Worm (Caenorhabditis elegans) whole organism, L4/young adult: Measurements from ENCODE around the gene dpy-11.

ENCODE experiments used
- W03F9.2 ChIP-seq: fragments of 150-350 bp; optimal IDR thresholded peaks from 2 replicates; lab custom pipeline; 2014; ENCODE audit warnings: missing biosample characterization, missing genetic modification characterization
- dao-5 ChIP-seq: sonication (generic microtip); optimal IDR thresholded peaks from 2 replicates; lab custom pipeline; 2016; ENCODE audit warnings: missing genotype, missing genetic modification characterization, moderate library complexity, missing compliant biosample characterization
- him-1 ChIP-seq: sonication (generic microtip); optimal IDR thresholded peaks from 2 replicates; lab custom pipeline; 2016; ENCODE audit warnings: missing genotype, missing genetic modification reagents, missing genetic modification characterization, missing compliant biosample characterization

DNA sequence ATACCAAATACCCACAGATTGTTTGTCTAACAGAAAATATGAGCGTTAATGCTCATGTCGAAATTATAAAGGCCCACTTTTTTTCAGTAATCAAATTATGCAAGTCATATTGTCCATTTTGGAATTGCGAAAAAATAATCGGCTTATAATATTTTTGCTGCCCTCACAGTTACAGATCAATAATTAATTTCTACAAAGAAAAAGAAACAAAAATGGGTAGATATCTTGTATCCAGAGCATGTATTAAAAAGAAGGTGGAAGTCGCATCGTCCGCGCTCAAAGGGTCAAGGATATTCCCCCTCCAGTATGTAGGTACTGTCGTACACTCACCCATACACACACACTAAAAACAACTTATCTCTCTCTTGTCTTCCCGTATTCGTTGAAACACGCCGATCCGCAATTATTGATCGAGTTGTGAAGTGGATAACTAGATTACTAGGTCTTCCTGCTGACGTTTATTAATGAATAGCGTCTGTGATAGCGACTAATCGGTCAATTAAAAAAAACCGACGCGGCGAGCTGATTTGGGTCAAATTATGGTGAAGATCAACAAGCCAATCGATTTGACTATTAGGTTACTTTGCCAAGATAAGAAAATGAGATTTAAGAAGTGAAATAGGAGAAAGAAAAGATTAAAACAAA, 1.1 kb downstream of the dpy-11 start:
- TF ChIP-seq W03F9.2 (tag; lab: Kevin White, UChicago) (no peak), him-1 (no peak), dao-5 (tag; lab: Kevin White, UChicago) (no peak)
